Fruit fly (Drosophila melanogaster): ENCODE data around the gene tara.

Gene tara

dm6 chr3R:16256135-16256534 lies 30.7 kb downstream of the tara start:
- no peak for TF ChIP-seq lmd (GFP tag; IDR thresholded peaks at IDR 0.05)
- TF ChIP-seq cg (GFP tag; optimal IDR thresholded peaks at IDR 0.05): no peak
- 0 out of 3 replicates have a peak, but pooled peaks have one; percentile 39 for TF ChIP-seq ci (GFP tag; IDR thresholded peaks at IDR 0.05)
- TF ChIP-seq CG14860 (GFP tag; IDR thresholded peaks at IDR 0.05; ENCODE audit: partially characterized antibody): no peak
- no peak for TF ChIP-seq CkIIα-i1 (GFP tag; IDR thresholded peaks at IDR 0.05)
- no peak for TF ChIP-seq sna (GFP tag; IDR thresholded peaks at IDR 0.05; ENCODE audit: partially characterized antibody)
- no peak for TF ChIP-seq Rfx (GFP tag; IDR thresholded peaks at IDR 0.05)
- no peak for TF ChIP-seq CG8281 (tag; optimal IDR thresholded peaks at IDR 0.05)
- TF ChIP-seq Bteb2 (GFP tag; optimal IDR thresholded peaks at IDR 0.05): no peak
- no peak for TF ChIP-seq Hmr (GFP tag; optimal IDR thresholded peaks at IDR 0.05)
- TF ChIP-seq so (GFP tag; IDR thresholded peaks at IDR 0.05): peak; percentile 40; the same call in 1 of the 3 replicates
- no peak for TF ChIP-seq lilli (GFP tag; optimal IDR thresholded peaks at IDR 0.05)
- no peak for TF ChIP-seq stc (GFP tag; IDR thresholded peaks at IDR 0.05)
- TF ChIP-seq CG3407 (GFP tag; optimal IDR thresholded peaks at IDR 0.05): no peak
- TF ChIP-seq Asciz (GFP tag; optimal IDR thresholded peaks at IDR 0.05): no peak
- no peak for TF ChIP-seq HmgZ (tag; optimal IDR thresholded peaks at IDR 0.05)
- no peak for TF ChIP-seq wor (GFP tag; IDR thresholded peaks at IDR 0.05)
- TF ChIP-seq CG8765 (GFP tag; IDR thresholded peaks at IDR 0.05): no peak
- no peak for TF ChIP-seq CG6854 (GFP tag; optimal IDR thresholded peaks at IDR 0.05)
- no peak for TF ChIP-seq CG34376 (GFP tag; optimal IDR thresholded peaks at IDR 0.05)
- TF ChIP-seq jigr1 (GFP tag; IDR thresholded peaks at IDR 0.05): no peak
- no peak for TF ChIP-seq Hr78 (GFP tag; optimal IDR thresholded peaks at IDR 0.05)
- no peak for TF ChIP-seq CG13424 (tag; optimal IDR thresholded peaks at IDR 0.05)
- TF ChIP-seq CG6813 (GFP tag; optimal IDR thresholded peaks at IDR 0.05): no peak
- peak; percentile 63 for TF ChIP-seq Med (GFP tag)
- 0 out of 2 replicates have a peak, but pooled peaks have one; percentile 37 for TF ChIP-seq CG16779 (GFP tag; IDR thresholded peaks at IDR 0.05)
- no peak for TF ChIP-seq CG15479 (GFP tag; optimal IDR thresholded peaks at IDR 0.05)
- TF ChIP-seq Mes4 (GFP tag; optimal IDR thresholded peaks at IDR 0.05): no peak
- TF ChIP-seq abd-A (tag; optimal IDR thresholded peaks at IDR 0.05): peak; percentile 79
- no peak for TF ChIP-seq eve (GFP tag; optimal IDR thresholded peaks at IDR 0.05)
- no peak for TF ChIP-seq unpg (GFP tag; optimal IDR thresholded peaks at IDR 0.05)
- no peak for TF ChIP-seq Dfd (GFP tag; optimal IDR thresholded peaks at IDR 0.05)
- TF ChIP-seq esg (GFP tag; conservative IDR thresholded peaks at IDR 0.05): no peak
- 0 out of 3 replicates have a peak, but pooled peaks have one; percentile 18 for TF ChIP-seq CG2199 (GFP tag; IDR thresholded peaks at IDR 0.05)
- TF ChIP-seq CG16863 (GFP tag; optimal IDR thresholded peaks at IDR 0.05): no peak
- no peak for TF ChIP-seq twi (tag; optimal IDR thresholded peaks at IDR 0.05)
- no peak for TF ChIP-seq CG1603 (tag; optimal IDR thresholded peaks at IDR 0.05)
- no peak for TF ChIP-seq Gsc (GFP tag; IDR thresholded peaks at IDR 0.05)
- no peak for TF ChIP-seq stwl (tag; optimal IDR thresholded peaks at IDR 0.05)
- no peak for TF ChIP-seq danr (GFP tag; IDR thresholded peaks at IDR 0.05)
- TF ChIP-seq CG10431 (GFP tag; optimal IDR thresholded peaks at IDR 0.05): no peak
- no peak for TF ChIP-seq psq (GFP tag; optimal IDR thresholded peaks at IDR 0.05)
- no peak for TF ChIP-seq CG3995 (GFP tag; optimal IDR thresholded peaks at IDR 0.05)
- TF ChIP-seq vfl (GFP tag; optimal IDR thresholded peaks at IDR 0.05): no peak
- no peak for TF ChIP-seq H2.0 (GFP tag; IDR thresholded peaks at IDR 0.05)
- TF ChIP-seq NC2α (GFP tag; optimal IDR thresholded peaks at IDR 0.05): no peak
- TF ChIP-seq zen (tag; optimal IDR thresholded peaks at IDR 0.05): no peak
- no peak for TF ChIP-seq prd (optimal IDR thresholded peaks at IDR 0.05)
- no peak for TF ChIP-seq prd (GFP tag; IDR thresholded peaks at IDR 0.05)
- TF ChIP-seq scrt (GFP tag; optimal IDR thresholded peaks at IDR 0.05): no peak
- TF ChIP-seq CG11398 (GFP tag; optimal IDR thresholded peaks at IDR 0.05): no peak
- TF ChIP-seq CG13123 (GFP tag; optimal IDR thresholded peaks at IDR 0.05): no peak
